Fruit fly (Drosophila melanogaster): ENCODE results near the gene CG2818.

CG2818 gene

DNA sequence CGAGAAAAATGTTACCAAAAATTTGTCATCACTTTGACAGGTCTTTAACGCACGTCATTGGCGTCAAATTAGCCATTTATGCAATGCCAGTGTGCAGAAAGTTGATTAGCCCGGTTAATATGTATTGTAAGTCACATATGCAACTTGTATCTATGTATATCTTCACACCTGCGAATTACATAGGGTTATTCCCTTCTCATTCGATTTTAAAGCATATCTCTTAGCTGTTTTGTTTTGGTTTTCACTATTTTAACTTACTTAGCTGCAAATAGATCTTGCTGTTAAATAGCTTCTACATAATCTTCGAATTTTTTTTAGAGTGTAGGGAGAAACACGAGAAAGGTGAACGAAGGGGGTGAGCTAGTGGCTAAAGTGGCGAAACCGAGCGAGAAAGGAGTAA is 17.9 kb downstream of the CG2818 start:
- no peak for TF ChIP-seq CG8478 (optimal IDR thresholded peaks at IDR 0.05)
- no peak for TF ChIP-seq CTCF (optimal IDR thresholded peaks at IDR 0.05)

DNA sequence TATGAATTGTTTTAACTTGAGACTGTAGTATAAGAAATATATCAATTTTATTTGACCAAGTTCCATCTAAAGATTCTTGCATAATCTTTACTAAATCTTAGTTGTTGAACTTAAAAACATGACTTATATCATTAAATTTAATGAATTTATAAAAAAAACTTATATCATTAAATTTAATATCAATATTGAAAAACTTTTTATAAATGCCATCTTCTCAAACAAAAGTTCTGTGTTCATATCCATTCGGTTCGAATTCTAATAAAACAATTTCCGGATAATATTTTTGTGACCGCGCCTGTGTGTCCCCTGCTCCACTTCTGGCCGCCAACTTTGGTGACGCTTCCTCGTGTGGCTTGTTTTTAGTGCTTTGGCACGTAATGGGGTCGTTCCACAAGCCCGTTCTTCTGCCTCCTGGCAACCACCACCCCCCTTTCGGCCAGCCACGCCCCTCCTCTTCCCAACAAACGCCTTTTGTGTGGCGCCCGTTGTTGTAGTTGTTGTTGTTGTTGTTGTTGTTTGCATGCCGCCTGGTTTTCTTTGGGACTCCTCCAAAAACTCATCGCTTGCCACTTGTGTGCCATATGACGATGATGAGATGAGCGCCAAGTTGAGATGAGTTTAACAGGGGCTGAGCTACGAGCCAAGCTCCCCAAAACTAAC is 24.0 kb downstream of the CG2818 start:
- TF ChIP-seq CTCF (optimal IDR thresholded peaks at IDR 0.05) (no peak), CG8478 (optimal IDR thresholded peaks at IDR 0.05) (no peak)

DNA sequence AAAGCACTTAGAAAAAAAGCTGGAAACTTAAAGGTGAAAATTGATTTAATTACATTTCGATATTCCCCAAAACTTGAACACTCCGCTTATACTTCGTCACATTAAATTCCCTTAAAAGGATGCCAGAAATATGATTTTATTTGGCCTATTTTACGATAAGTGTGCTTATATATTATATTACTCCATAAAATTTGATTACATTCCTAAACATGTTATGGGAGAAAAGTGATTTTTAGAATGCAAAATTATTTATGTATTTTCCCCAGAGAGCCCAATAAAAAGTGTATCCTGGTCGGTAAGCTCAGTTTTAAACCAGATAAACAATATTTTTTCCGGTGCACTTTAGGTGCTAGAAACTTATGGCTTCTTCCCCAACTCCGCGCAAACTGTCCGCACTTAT is 24.5 kb downstream of the CG2818 start:
- TF ChIP-seq CTCF (optimal IDR thresholded peaks at IDR 0.05): no peak
- TF ChIP-seq CG8478 (optimal IDR thresholded peaks at IDR 0.05): no peak

DNA sequence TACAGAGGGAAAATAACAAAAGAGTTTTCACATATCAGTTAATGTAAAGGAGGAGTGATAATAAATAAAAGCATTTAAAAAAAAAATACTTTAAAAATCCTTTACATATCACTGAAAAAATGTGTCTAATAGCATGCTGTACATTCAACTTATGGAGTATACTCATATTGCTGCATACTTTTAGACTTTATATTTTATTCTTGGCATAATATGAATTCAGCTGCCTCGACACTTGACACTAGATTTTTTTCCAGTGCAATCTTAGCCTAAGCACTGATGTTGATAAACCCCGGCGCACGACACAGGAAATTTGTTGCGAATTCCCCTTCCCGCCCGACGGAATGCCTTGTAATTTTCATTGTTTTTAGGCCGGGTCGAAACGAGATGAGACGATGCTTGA is 27.3 kb downstream of the CG2818 start:
- no peak for TF ChIP-seq CTCF (optimal IDR thresholded peaks at IDR 0.05)
- TF ChIP-seq CG8478 (optimal IDR thresholded peaks at IDR 0.05): no peak

DNA sequence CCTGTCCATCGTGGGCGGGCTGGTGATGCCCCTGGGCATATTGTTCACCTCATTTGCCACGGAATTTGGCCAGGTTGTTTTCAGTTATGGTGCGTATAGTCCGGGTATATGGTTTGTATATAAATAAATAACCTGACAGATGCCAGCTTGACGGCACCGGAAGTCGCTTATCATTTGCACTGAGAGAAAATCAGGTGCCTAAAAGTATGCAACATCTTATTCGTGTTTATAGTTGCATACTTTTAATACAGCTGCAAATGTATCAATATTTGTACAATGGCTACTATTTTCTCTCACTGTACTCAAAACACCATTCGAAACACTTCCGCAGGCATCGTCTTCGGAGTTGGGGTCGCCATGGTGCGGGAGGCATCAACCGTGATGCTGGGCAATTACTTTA is 35.5 kb downstream of the CG2818 start:
- TF ChIP-seq CG8478 (optimal IDR thresholded peaks at IDR 0.05): no peak
- no peak for TF ChIP-seq CTCF (optimal IDR thresholded peaks at IDR 0.05)

DNA sequence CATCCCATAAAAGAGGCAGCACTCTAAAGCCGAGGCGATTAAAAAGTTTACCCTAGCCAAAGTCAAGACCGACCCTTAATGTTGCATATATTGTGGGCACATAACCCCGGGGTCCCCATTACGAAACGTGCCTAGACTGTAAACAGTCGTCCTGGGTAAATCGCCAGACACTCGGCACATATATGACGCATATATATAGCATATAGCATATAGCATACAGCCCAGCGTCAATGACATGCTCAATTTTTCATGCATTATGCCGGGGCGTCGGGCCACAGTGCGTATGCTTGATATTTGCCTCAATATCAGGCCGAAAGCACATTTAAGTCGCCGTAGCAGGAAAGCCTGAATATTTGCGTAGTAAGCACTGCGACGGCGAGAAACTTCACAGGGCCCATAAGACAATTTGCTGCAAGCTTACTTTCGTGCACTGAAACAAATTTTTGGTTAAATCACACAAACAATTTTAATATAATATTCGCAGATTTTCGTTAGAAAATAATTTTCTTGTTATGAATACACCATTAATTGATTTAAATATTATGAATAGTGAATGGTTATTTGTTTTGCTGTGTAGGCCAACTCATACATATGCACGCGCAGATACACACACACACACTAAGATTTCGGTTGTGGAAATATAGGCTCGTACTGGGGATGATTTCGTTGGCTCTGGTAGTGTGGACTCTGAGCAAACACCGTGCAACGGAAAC is 41.8 kb downstream of the CG2818 start:
- TF ChIP-seq CG8478 (optimal IDR thresholded peaks at IDR 0.05) (no peak), CTCF (optimal IDR thresholded peaks at IDR 0.05) (no peak)

DNA sequence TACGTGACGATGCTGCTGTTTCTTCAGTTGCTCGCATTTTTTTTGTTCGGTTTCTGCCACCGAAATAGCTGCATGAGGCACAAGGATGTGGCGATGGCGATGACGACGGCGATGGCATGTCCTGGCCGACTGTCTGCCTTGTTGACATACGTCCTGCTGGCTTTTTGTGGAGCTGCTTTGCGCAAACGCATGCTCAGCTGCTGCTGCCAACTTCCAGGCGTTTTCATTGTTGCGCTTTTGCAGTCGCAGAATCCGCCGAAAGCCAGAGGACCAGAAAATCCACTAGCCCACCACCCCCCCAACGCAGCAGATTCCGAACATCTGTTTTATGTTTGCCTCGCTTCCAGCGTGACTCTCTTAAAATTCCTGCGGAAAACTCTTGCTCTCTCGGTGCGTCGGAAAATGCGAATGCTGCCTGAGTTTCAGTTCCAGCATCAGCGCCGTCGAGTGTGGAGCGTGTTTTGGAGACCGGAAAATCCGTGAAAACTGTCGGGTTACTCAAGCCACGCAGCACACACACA is 43.7 kb downstream of the CG2818 start, which contains the start of gene CG43707:
Gene CG43707, plus strand, starts transcription at position 426 of the 521 bp plus-strand sequence.
- TF ChIP-seq CTCF (optimal IDR thresholded peaks at IDR 0.05) (no peak), CG8478 (optimal IDR thresholded peaks at IDR 0.05) (no peak)

DNA sequence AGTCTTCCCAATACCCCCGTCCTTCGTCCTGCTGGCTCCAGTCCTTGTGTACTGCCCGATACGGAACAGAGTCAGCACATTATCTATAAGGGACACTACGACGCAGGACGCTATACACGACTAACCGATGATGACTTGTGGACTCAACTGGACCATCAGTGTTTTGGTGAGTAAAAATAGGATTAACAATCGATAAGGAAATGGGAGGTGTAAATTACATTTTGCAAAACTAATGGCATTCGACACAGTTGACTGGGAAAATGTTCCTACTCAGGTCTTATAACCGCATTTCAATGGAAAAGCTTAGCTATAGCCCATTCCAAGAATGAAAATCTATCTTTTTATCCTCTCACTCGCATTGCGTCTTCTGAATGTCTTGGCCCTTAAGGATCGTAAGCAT is 52.0 kb downstream of the CG2818 start, which contains the start of gene CG43703:
Gene CG43703, plus strand, starts transcription at position 301 of the 400 bp plus-strand sequence.
- TF ChIP-seq CTCF (optimal IDR thresholded peaks at IDR 0.05) (no peak), CG8478 (optimal IDR thresholded peaks at IDR 0.05) (no peak)
